Worm (Caenorhabditis elegans): ENCODE measurements around the gene F21C10.5.
A peak's percentile ranks its signal among the peaks of the same experiment; 100 is the strongest.

F21C10.5 gene

ce11 chrV:9168089-9168488, 42.6 kb downstream of the F21C10.5 start, which contains the start of gene B0222.11:
B0222.11 (minus strand) TSS chrV:9168189.
- TF ChIP-seq dmd-9 (GFP tag; IDR thresholded peaks at IDR 0.05) (no peak), F26F4.8 (GFP tag; conservative IDR thresholded peaks at IDR 0.05) (no peak), dve-1 (tag; optimal IDR thresholded peaks at IDR 0.05; ENCODE audit: insufficient read depth) (no peak), ceh-44 (GFP tag; IDR thresholded peaks at IDR 0.05) (no peak), ces-1 (GFP tag; optimal IDR thresholded peaks at IDR 0.05) (no peak), zip-2 (tag; optimal IDR thresholded peaks at IDR 0.05) (no peak), ctbp-1 (GFP tag; IDR thresholded peaks at IDR 0.05) (no peak), nhr-48 (tag; optimal IDR thresholded peaks at IDR 0.05) (no peak), mxl-3 (GFP tag; optimal IDR thresholded peaks at IDR 0.05) (no peak), arid-1 (GFP tag; conservative IDR thresholded peaks at IDR 0.05) (no peak), pqm-1 (tag; optimal IDR thresholded peaks at IDR 0.05) (no peak), hif-1 (tag; optimal IDR thresholded peaks at IDR 0.05) (no peak), F49E8.2 (tag; optimal IDR thresholded peaks at IDR 0.05; ENCODE audit: borderline replicate concordance) (no peak), D1046.2 (GFP tag; IDR thresholded peaks at IDR 0.05) (no peak), fkh-10 (GFP tag; optimal IDR thresholded peaks at IDR 0.05) (no peak), ZK546.5 (tag; optimal IDR thresholded peaks at IDR 0.05) (no peak), sdz-12 (GFP tag; optimal IDR thresholded peaks at IDR 0.05) (no peak), nhr-28 (tag; optimal IDR thresholded peaks at IDR 0.05) (no peak), gei-8 (GFP tag; optimal IDR thresholded peaks at IDR 0.05) (no peak), hmg-1.1 (GFP tag; IDR thresholded peaks at IDR 0.05) (no peak)

- TF ChIP-seq Y5F2A.4 (GFP tag; optimal IDR thresholded peaks at IDR 0.05) = no peak
- TF ChIP-seq nhr-77 (tag; optimal IDR thresholded peaks at IDR 0.05) = peak; percentile 61
- TF ChIP-seq pha-4 (GFP tag; IDR thresholded peaks at IDR 0.05) = no peak
- TF ChIP-seq pha-4 (tag; optimal IDR thresholded peaks at IDR 0.05) = no peak
- TF ChIP-seq dmd-6 (GFP tag; IDR thresholded peaks at IDR 0.05) = peak; percentile 18; the same call in 1 of the 2 replicates
- no peak for TF ChIP-seq Y75B8A.6 (GFP tag; IDR thresholded peaks at IDR 0.05)
- TF ChIP-seq lsy-2 (tag; optimal IDR thresholded peaks at IDR 0.05) = no peak
- TF ChIP-seq daf-12 (tag; optimal IDR thresholded peaks at IDR 0.05) = no peak
- TF ChIP-seq nhr-237 (tag; optimal IDR thresholded peaks at IDR 0.05) = no peak
- TF ChIP-seq F37D6.2 (tag; optimal IDR thresholded peaks at IDR 0.05) = no peak
- peak; percentile 29 for TF ChIP-seq pqm-1 (tag; optimal IDR thresholded peaks at IDR 0.05)
- TF ChIP-seq dmd-8 (GFP tag; IDR thresholded peaks at IDR 0.05) = no peak
- peak; percentile 68 for TF ChIP-seq nhr-28 (tag; optimal IDR thresholded peaks at IDR 0.05)
- no peak for TF ChIP-seq duxl-1 (tag; optimal IDR thresholded peaks at IDR 0.05; ENCODE audit: poor library complexity)
- TF ChIP-seq dve-1 (tag; optimal IDR thresholded peaks at IDR 0.05; ENCODE audit: insufficient read depth) = peak; percentile 59
- TF ChIP-seq nhr-6 (tag; optimal IDR thresholded peaks at IDR 0.05) = no peak
- no peak for TF ChIP-seq nhr-42 (GFP tag; IDR thresholded peaks at IDR 0.05)
- no peak for TF ChIP-seq daf-16 (GFP tag; optimal IDR thresholded peaks at IDR 0.05)
- TF ChIP-seq daf-16 (tag; optimal IDR thresholded peaks at IDR 0.05) = peak; percentile 92
- no peak for TF ChIP-seq ces-1 (GFP tag; optimal IDR thresholded peaks at IDR 0.05)
- no peak for TF ChIP-seq spr-1 (tag; optimal IDR thresholded peaks at IDR 0.05)
- peak; percentile 28 for TF ChIP-seq hlh-11 (tag; optimal IDR thresholded peaks at IDR 0.05)
- TF ChIP-seq ama-1 (optimal IDR thresholded peaks at IDR 0.05) = no peak
These were observed 47.5 kb downstream of the F21C10.5 start, which contains the start of gene gad-3 for ce11 chrV:9172989-9173388. gad-3 (minus strand) TSS chrV:9173005.

ce11 chrV:9173789-9174188, 48.3 kb downstream of the F21C10.5 start, which contains the start of gene pqn-16:
pqn-16 (plus strand) TSS chrV:9174089.
- TF ChIP-seq daf-16 (GFP tag; optimal IDR thresholded peaks at IDR 0.05) = no peak
- TF ChIP-seq daf-16 (tag; optimal IDR thresholded peaks at IDR 0.05) = peak; percentile 26
- TF ChIP-seq mxl-2 (GFP tag; conservative IDR thresholded peaks at IDR 0.05) = no peak

All from whole organism, L4 larva.